Worm (Caenorhabditis elegans): Measurements from ENCODE around the gene Y57G11B.8.
A peak's percentile ranks its signal among the peaks of the same experiment; 100 is the strongest.

The Y57G11B.8 gene

ce11 chrIV:14572607-14573006, 5.9 kb downstream of the Y57G11B.8 start, which contains the start of gene glb-34:
glb-34 (minus strand) TSS chrIV:14572707.
- TF ChIP-seq lin-15B (tag; optimal IDR thresholded peaks at IDR 0.05) (no peak), daf-16 (GFP tag; optimal IDR thresholded peaks at IDR 0.05) (no peak), daf-16 (tag; optimal IDR thresholded peaks at IDR 0.05) (no peak), hmg-1.1 (GFP tag; IDR thresholded peaks at IDR 0.05) (no peak), mdt-29 (GFP tag; IDR thresholded peaks at IDR 0.05) (no peak), hlh-11 (tag; optimal IDR thresholded peaks at IDR 0.05) (no peak), nhr-42 (GFP tag; IDR thresholded peaks at IDR 0.05) (no peak), dpl-1 (GFP tag; optimal IDR thresholded peaks at IDR 0.05) (no peak), nhr-25 (tag; optimal IDR thresholded peaks at IDR 0.05; ENCODE audit: borderline replicate concordance, insufficient read depth) (no peak), F49E8.2 (tag; optimal IDR thresholded peaks at IDR 0.05; ENCODE audit: borderline replicate concordance) (no peak), Y48G9A.11 (GFP tag; IDR thresholded peaks at IDR 0.05) (no peak), zip-2 (tag; optimal IDR thresholded peaks at IDR 0.05) (no peak), unc-130 (GFP tag; optimal IDR thresholded peaks at IDR 0.05) (no peak), nhr-28 (tag; optimal IDR thresholded peaks at IDR 0.05) (no peak), vab-7 (GFP tag; IDR thresholded peaks at IDR 0.05) (no peak), nhr-41 (GFP tag; IDR thresholded peaks at IDR 0.05) (no peak), ceh-20 (GFP tag; IDR thresholded peaks at IDR 0.05) (no peak), ztf-11 (tag; optimal IDR thresholded peaks at IDR 0.05) (no peak), tag-97 (GFP tag; IDR thresholded peaks at IDR 0.05) (no peak), F10B5.3 (tag; optimal IDR thresholded peaks at IDR 0.05) (no peak)

ce11 chrIV:14571626-14572025, 6.9 kb downstream of the Y57G11B.8 start:
- TF ChIP-seq nhr-237 (tag; optimal IDR thresholded peaks at IDR 0.05) = no peak
- TF ChIP-seq R02D3.7 (tag; optimal IDR thresholded peaks at IDR 0.05) = no peak
- no peak for TF ChIP-seq ztf-7 (tag; optimal IDR thresholded peaks at IDR 0.05)
- peak; percentile 94 for TF ChIP-seq aha-1 (tag)
- TF ChIP-seq unc-130 (GFP tag; optimal IDR thresholded peaks at IDR 0.05) = no peak

DNA sequence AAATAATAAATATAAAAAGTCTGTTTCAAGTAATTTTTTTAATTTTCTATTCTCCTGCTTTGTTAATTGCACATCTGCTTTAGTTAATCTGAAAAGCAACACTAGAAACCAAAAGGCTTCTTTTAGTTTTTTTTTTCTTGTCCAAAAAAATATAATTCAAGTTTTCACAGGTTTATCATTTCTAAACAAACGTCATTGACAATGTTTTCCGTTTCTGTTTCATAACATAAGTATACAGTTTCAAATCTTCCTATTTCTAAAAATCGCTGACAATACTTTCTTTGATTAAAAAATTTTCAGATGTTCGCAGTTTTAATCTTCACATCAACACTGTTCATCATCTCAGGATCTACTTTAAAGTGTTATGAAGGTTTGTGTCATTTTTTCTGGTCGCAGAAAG, 13.4 kb downstream of the Y57G11B.8 start, which contains the start of gene Y57G11B.2:
Y57G11B.2 (plus strand) TSS at position 301 of the 400 bp plus-strand sequence.
- TF ChIP-seq hif-1 (tag; optimal IDR thresholded peaks at IDR 0.05) (no peak), snpc-4 (tag; optimal IDR thresholded peaks at IDR 0.05) (no peak), F37D6.2 (tag; optimal IDR thresholded peaks at IDR 0.05) (no peak), spr-3 (GFP tag; optimal IDR thresholded peaks at IDR 0.05) (no peak), nhr-10 (tag; optimal IDR thresholded peaks at IDR 0.05) (no peak), lin-29 (GFP tag; IDR thresholded peaks at IDR 0.05) (no peak), nhr-11 (tag; optimal IDR thresholded peaks at IDR 0.05) (no peak), lin-1 (GFP tag; IDR thresholded peaks at IDR 0.05) (no peak), unc-62 (GFP tag; optimal IDR thresholded peaks at IDR 0.05 in 1 of 2) (no peak), unc-62 (tag; optimal IDR thresholded peaks at IDR 0.05) (no peak), fos-1 (tag; optimal IDR thresholded peaks at IDR 0.05) (no peak), spr-1 (tag; optimal IDR thresholded peaks at IDR 0.05) (no peak), dmd-8 (GFP tag; IDR thresholded peaks at IDR 0.05) (no peak), R02D3.7 (tag; optimal IDR thresholded peaks at IDR 0.05) (no peak), ceh-44 (GFP tag; IDR thresholded peaks at IDR 0.05) (no peak), ceh-62 (tag; optimal IDR thresholded peaks at IDR 0.05) (no peak), tag-97 (GFP tag; IDR thresholded peaks at IDR 0.05) (no peak)

All from whole organism, L4 larva.